Worm (Caenorhabditis elegans) whole organism, L4/young adult: ENCODE measurements around the gene C04G6.13.

Experiments
- W03F9.2 ChIP-seq: fragments of 150-350 bp; optimal IDR thresholded peaks from 2 replicates; lab custom pipeline; 2014; ENCODE audit warnings: missing biosample characterization, missing genetic modification characterization
- dao-5 ChIP-seq: sonication (generic microtip); optimal IDR thresholded peaks from 2 replicates; lab custom pipeline; 2016; ENCODE audit warnings: missing genotype, missing genetic modification characterization, moderate library complexity, missing compliant biosample characterization
- him-1 ChIP-seq: sonication (generic microtip); optimal IDR thresholded peaks from 2 replicates; lab custom pipeline; 2016; ENCODE audit warnings: missing genotype, missing genetic modification reagents, missing genetic modification characterization, missing compliant biosample characterization

ce11 chrII:5049249-5049648 lies 44.8 kb upstream of the C04G6.13 start:
- TF ChIP-seq dao-5 (tag; lab: Kevin White, UChicago) (no peak), W03F9.2 (tag; lab: Kevin White, UChicago) (no peak), him-1 (tag; lab: Kevin White, UChicago) (no peak)
